Worm (Caenorhabditis elegans) whole organism, young adult: ENCODE data around the gene txt-17.

ENCODE experiments used
- B0035.1 ChIP-seq: sonication (generic microtip); optimal IDR thresholded peaks from 2 replicates; lab custom pipeline; 2016; ENCODE audit warnings: missing genetic modification characterization, mild to moderate bottlenecking, missing compliant biosample characterization, missing genotype, missing genetic modification reagents
- B0261.1 ChIP-seq: sonication (generic microtip); optimal IDR thresholded peaks from 2 replicates; lab custom pipeline; 2016; ENCODE audit warnings: mild to moderate bottlenecking, missing genetic modification characterization, moderate library complexity, missing compliant biosample characterization
- C06A6.2 ChIP-seq: fragments of 200-800 bp; sonication (Bioruptor generic); conservative IDR thresholded peaks from 2 replicates; pipeline ENCODE4 v1.3.6; 2022; ENCODE audit warnings: missing genetic modification characterization, missing compliant biosample characterization
- F22D6.2 ChIP-seq: sonication (generic microtip); optimal IDR thresholded peaks from 2 replicates; lab custom pipeline; 2016; ENCODE audit warnings: mild to moderate bottlenecking, missing genetic modification characterization, missing compliant biosample characterization
- F33H1.4 ChIP-seq: fragments of 200-800 bp; sonication (Bioruptor generic); IDR thresholded peaks from 2 replicates; pipeline ENCODE4 v1.3.6; 2022; ENCODE audit warnings: missing genetic modification reagents, missing genetic modification characterization, missing compliant biosample characterization
- F49E8.2 ChIP-seq: sonication (generic microtip); optimal IDR thresholded peaks from 3 replicates; lab custom pipeline; 2017; ENCODE audit warnings: missing genetic modification characterization, mild to moderate bottlenecking, missing compliant biosample characterization, antibody characterized with exemption, moderate library complexity; ENCODE audit not compliant: insufficient read depth
- F57A8.1 ChIP-seq: fragments of 200-800 bp; sonication (Bioruptor generic); optimal IDR thresholded peaks from 2 replicates; lab custom pipeline; 2018; ENCODE audit warnings: mild to moderate bottlenecking, missing genetic modification characterization, moderate library complexity, missing compliant biosample characterization
- F57C9.4 ChIP-seq: sonication (generic microtip); optimal IDR thresholded peaks from 2 replicates; lab custom pipeline; 2017; ENCODE audit warnings: mild to moderate bottlenecking, missing genetic modification characterization, missing compliant biosample characterization
- K12H6.12 ChIP-seq: fragments of 200-800 bp; sonication (Bioruptor generic); optimal IDR thresholded peaks from 2 replicates; lab custom pipeline; 2018; ENCODE audit warnings: mild to moderate bottlenecking, missing genetic modification characterization, missing compliant biosample characterization
- T26A5.8 ChIP-seq: sonication (generic microtip); optimal IDR thresholded peaks from 2 replicates; lab custom pipeline; 2016; ENCODE audit warnings: missing genetic modification characterization, missing compliant biosample characterization
- Y79H2A.3 ChIP-seq: fragments of 200-800 bp; sonication (Bioruptor generic); conservative IDR thresholded peaks from 2 replicates; pipeline ENCODE4 v1.3.6; 2022; ENCODE audit warnings: missing genetic modification reagents, missing genetic modification characterization, missing compliant biosample characterization
- Y95B8A.8 ChIP-seq: fragments of 200-800 bp; sonication (Bioruptor generic); IDR thresholded peaks from 2 replicates; pipeline ENCODE4 v1.3.6; 2022; ENCODE audit warnings: missing genetic modification reagents, missing genetic modification characterization, missing compliant biosample characterization
- ZK185.1 ChIP-seq: sonication (generic microtip); optimal IDR thresholded peaks from 2 replicates; lab custom pipeline; 2016; ENCODE audit warnings: mild to moderate bottlenecking, missing genetic modification characterization, missing compliant biosample characterization; ENCODE audit not compliant: poor library complexity, severe bottlenecking
- akir-1 ChIP-seq: fragments of 200-800 bp; sonication (Bioruptor generic); optimal IDR thresholded peaks from 2 replicates; lab custom pipeline; 2018; ENCODE audit warnings: mild to moderate bottlenecking, missing genetic modification characterization, moderate library complexity, missing compliant biosample characterization
- aptf-2 ChIP-seq: fragments of 200-800 bp; sonication (Bioruptor generic); conservative IDR thresholded peaks from 2 replicates; pipeline ENCODE4 v1.3.6; 2022; ENCODE audit warnings: missing genetic modification reagents, missing genetic modification characterization, missing compliant biosample characterization
- bed-1 ChIP-seq: fragments of 200-800 bp; sonication (Bioruptor generic); IDR thresholded peaks from 2 replicates; pipeline ENCODE4 v1.3.6; 2022; ENCODE audit warnings: missing genetic modification reagents, missing genetic modification characterization, missing compliant biosample characterization
- bed-2 ChIP-seq: fragments of 200-800 bp; sonication (Bioruptor generic); IDR thresholded peaks from 2 replicates; pipeline ENCODE4 v1.3.6; 2022; ENCODE audit warnings: missing genetic modification reagents, missing genetic modification characterization, missing compliant biosample characterization
- ccch-3 ChIP-seq: fragments of 200-800 bp; sonication (Bioruptor generic); optimal IDR thresholded peaks from 2 replicates; lab custom pipeline; 2018; ENCODE audit warnings: mild to moderate bottlenecking, missing genetic modification characterization, missing compliant biosample characterization
- cebp-1 ChIP-seq, 2 experiments: fragments of 200-800 bp in 1 of 2; sonication (Bioruptor generic) in 1 of 2; sonication (generic microtip) in 1 of 2; IDR thresholded peaks in 1 of 2; optimal IDR thresholded peaks in 1 of 2; 2 replicates each; pipeline versions ENCODE4 v1.3.6 to Lab custom; 2017 to 2022; ENCODE audit warnings: missing compliant biosample characterization in 2 of 2, missing genetic modification characterization in 2 of 2, mild to moderate bottlenecking in 1 of 2, missing genetic modification reagents in 1 of 2, moderate library complexity in 1 of 2
- ceh-79 ChIP-seq: sonication (generic microtip); optimal IDR thresholded peaks from 2 replicates; lab custom pipeline; 2017; ENCODE audit warnings: mild to moderate bottlenecking, missing genetic modification characterization, missing compliant biosample characterization
- ceh-91 ChIP-seq: fragments of 200-800 bp; sonication (Bioruptor generic); IDR thresholded peaks from 2 replicates; pipeline ENCODE4 v1.3.6; 2022; ENCODE audit warnings: missing genetic modification reagents, missing genetic modification characterization, missing compliant biosample characterization
- chd-7 ChIP-seq: sonication (generic microtip); optimal IDR thresholded peaks from 2 replicates; lab custom pipeline; 2016; ENCODE audit warnings: mild to moderate bottlenecking, missing genetic modification characterization, moderate library complexity, missing compliant biosample characterization
- dpff-1 ChIP-seq: sonication (generic microtip); optimal IDR thresholded peaks from 2 replicates; lab custom pipeline; 2017; ENCODE audit warnings: mild to moderate bottlenecking, missing genetic modification characterization, missing compliant biosample characterization
- gei-17 ChIP-seq: fragments of 200-800 bp; sonication (Bioruptor generic); optimal IDR thresholded peaks from 2 replicates; lab custom pipeline; 2018; ENCODE audit warnings: mild to moderate bottlenecking, missing genetic modification characterization, missing compliant biosample characterization
- hlh-26 ChIP-seq: fragments of 200-800 bp; sonication (Bioruptor generic); conservative IDR thresholded peaks from 2 replicates; pipeline ENCODE4 v1.3.6; 2022; ENCODE audit warnings: missing genetic modification reagents, missing genetic modification characterization, missing compliant biosample characterization
- hmg-1.2 ChIP-seq: fragments of 200-800 bp; sonication (Bioruptor generic); IDR thresholded peaks from 2 replicates; pipeline ENCODE4 v1.3.6; 2022; ENCODE audit warnings: missing genetic modification reagents, missing genetic modification characterization, missing compliant biosample characterization
- hsf-1 ChIP-seq: fragments of 200-800 bp; sonication (Bioruptor generic); IDR thresholded peaks from 2 replicates; pipeline ENCODE4 v1.3.6; 2022; ENCODE audit warnings: missing genetic modification reagents, missing genetic modification characterization, missing compliant biosample characterization
- lag-1 ChIP-seq: fragments of 200-800 bp; sonication (Bioruptor generic); IDR thresholded peaks from 2 replicates; pipeline ENCODE4 v1.3.6; 2022; ENCODE audit warnings: missing genetic modification reagents, missing genetic modification characterization, missing compliant biosample characterization
- lin-54 ChIP-seq: fragments of 200-800 bp; sonication (Bioruptor generic); optimal IDR thresholded peaks from 2 replicates; lab custom pipeline; 2018; ENCODE audit warnings: mild to moderate bottlenecking, missing genetic modification characterization, missing compliant biosample characterization
- madf-6 ChIP-seq: fragments of 200-800 bp; sonication (Bioruptor generic); IDR thresholded peaks from 2 replicates; pipeline ENCODE4 v1.3.6; 2022; ENCODE audit warnings: missing genetic modification reagents, missing genetic modification characterization, missing compliant biosample characterization
- madf-8 ChIP-seq: fragments of 200-800 bp; sonication (Bioruptor generic); conservative IDR thresholded peaks from 2 replicates; pipeline ENCODE4 v1.3.6; 2022; ENCODE audit warnings: missing genetic modification reagents, missing genetic modification characterization, missing compliant biosample characterization
- mxl-1 ChIP-seq: sonication (generic microtip); optimal IDR thresholded peaks from 2 replicates; lab custom pipeline; 2016; ENCODE audit warnings: missing genetic modification characterization, missing compliant biosample characterization
- nhr-120 ChIP-seq: fragments of 200-800 bp; sonication (Bioruptor generic); IDR thresholded peaks from 2 replicates; pipeline ENCODE4 v1.3.6; 2022; ENCODE audit warnings: missing genetic modification characterization, missing compliant biosample characterization
- nhr-90 ChIP-seq: sonication (generic microtip); optimal IDR thresholded peaks from 2 replicates; lab custom pipeline; 2016; ENCODE audit warnings: missing genotype, mild to moderate bottlenecking, missing genetic modification characterization, missing compliant biosample characterization
- pbrm-1 ChIP-seq: fragments of 200-800 bp; sonication (Bioruptor generic); IDR thresholded peaks from 2 replicates; pipeline ENCODE4 v1.3.6; 2022; ENCODE audit warnings: missing genetic modification reagents, missing genetic modification characterization, missing compliant biosample characterization
- rec-8 ChIP-seq, 2 experiments: sonication (generic microtip); optimal IDR thresholded peaks; 2 replicates each; lab custom pipeline; 2016; ENCODE audit warnings: mild to moderate bottlenecking in 2 of 2, missing genetic modification characterization in 2 of 2, missing genetic modification reagents in 2 of 2, missing genotype in 2 of 2, missing biosample characterization in 1 of 2, missing compliant biosample characterization in 1 of 2, moderate library complexity in 1 of 2
- sdz-38 ChIP-seq: sonication (generic microtip); optimal IDR thresholded peaks from 2 replicates; lab custom pipeline; 2016; ENCODE audit warnings: missing genotype, missing genetic modification characterization, missing compliant biosample characterization
- sea-2 ChIP-seq: fragments of 200-800 bp; sonication (Bioruptor generic); IDR thresholded peaks from 2 replicates; pipeline ENCODE4 v1.3.6; 2022; ENCODE audit warnings: missing genetic modification characterization, missing compliant biosample characterization
- snpc-1.3 ChIP-seq: sonication (generic microtip); optimal IDR thresholded peaks from 2 replicates; lab custom pipeline; 2017; ENCODE audit warnings: missing genetic modification characterization, mild to moderate bottlenecking, missing compliant biosample characterization, antibody characterized with exemption, moderate library complexity, missing genotype, missing genetic modification reagents; ENCODE audit not compliant: insufficient read depth
- tbp1 ChIP-seq: fragments of 200-800 bp; sonication (Bioruptor generic); optimal IDR thresholded peaks from 2 replicates; lab custom pipeline; 2018; ENCODE audit warnings: mild to moderate bottlenecking, missing genetic modification characterization, missing compliant biosample characterization
- zfh-2 ChIP-seq: fragments of 200-800 bp; sonication (Bioruptor generic); conservative IDR thresholded peaks from 2 replicates; pipeline ENCODE4 v1.3.6; 2022; ENCODE audit warnings: missing genetic modification reagents, missing genetic modification characterization, missing compliant biosample characterization
- ztf-25 ChIP-seq: fragments of 200-800 bp; sonication (Bioruptor generic); IDR thresholded peaks from 2 replicates; pipeline ENCODE4 v1.3.6; 2022; ENCODE audit warnings: missing genetic modification reagents, missing genetic modification characterization, missing compliant biosample characterization
- ztf-26 ChIP-seq: sonication (generic microtip); optimal IDR thresholded peaks from 2 replicates; lab custom pipeline; 2017; ENCODE audit warnings: missing genetic modification characterization, missing compliant biosample characterization

The txt-17 gene

DNA sequence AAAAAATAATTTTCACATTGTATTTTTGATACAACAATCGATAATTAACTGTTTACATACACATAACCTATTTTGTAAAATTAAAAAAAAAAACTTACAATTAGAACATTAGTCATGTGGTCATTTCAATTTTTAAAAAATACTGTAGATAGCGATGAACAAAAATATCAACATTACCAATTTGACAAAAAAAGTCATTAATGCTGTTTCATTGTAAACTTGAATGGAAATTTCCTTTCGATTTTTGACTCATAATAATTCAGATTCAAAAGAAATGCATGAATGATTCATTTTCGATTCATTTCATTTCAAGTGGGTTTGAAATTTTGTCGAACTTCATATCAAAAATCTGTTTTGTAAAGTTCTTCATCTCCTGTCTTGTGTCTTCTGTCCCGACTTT, 43.5 kb downstream of the txt-17 start, which contains the start of gene C33G8.2:
Gene C33G8.2, plus strand, starts transcription at position 301 of the 400 bp plus-strand sequence.
- TF ChIP-seq lag-1: no peak
- no peak for TF ChIP-seq gei-17 (GFP tag; lab: Kevin White, UChicago)
- TF ChIP-seq ztf-26 (tag; lab: Kevin White, UChicago): no peak
- no peak for TF ChIP-seq akir-1 (GFP tag; lab: Kevin White, UChicago)
- TF ChIP-seq ZK185.1 (tag; lab: Kevin White, UChicago): no peak
- TF ChIP-seq sdz-38 (tag; lab: Kevin White, UChicago): no peak
- TF ChIP-seq dpff-1 (tag; lab: Kevin White, UChicago): no peak
- TF ChIP-seq ceh-91 (GFP tag; lab: Robert Waterston, UW): no peak
- no peak for TF ChIP-seq B0035.1 (tag; lab: Kevin White, UChicago)
- no peak for TF ChIP-seq mxl-1 (tag; lab: Kevin White, UChicago)
- no peak for TF ChIP-seq nhr-90 (tag; lab: Kevin White, UChicago)
- no peak for TF ChIP-seq Y95B8A.8 (GFP tag; lab: Robert Waterston, UW)
- TF ChIP-seq B0261.1: no peak
- TF ChIP-seq ztf-25 (GFP tag; lab: Robert Waterston, UW): no peak
- no peak for TF ChIP-seq nhr-120 (GFP tag; lab: Robert Waterston, UW)
- TF ChIP-seq madf-6 (GFP tag; lab: Robert Waterston, UW): no peak
- no peak for TF ChIP-seq zfh-2
- no peak for TF ChIP-seq cebp-1 (GFP tag; IDR thresholded peaks at IDR 0.05; lab: Robert Waterston, UW)
- TF ChIP-seq cebp-1 (tag; optimal IDR thresholded peaks at IDR 0.05; lab: Kevin White, UChicago): no peak
- TF ChIP-seq madf-8: no peak
- TF ChIP-seq tbp1 (GFP tag; lab: Kevin White, UChicago): no peak

DNA sequence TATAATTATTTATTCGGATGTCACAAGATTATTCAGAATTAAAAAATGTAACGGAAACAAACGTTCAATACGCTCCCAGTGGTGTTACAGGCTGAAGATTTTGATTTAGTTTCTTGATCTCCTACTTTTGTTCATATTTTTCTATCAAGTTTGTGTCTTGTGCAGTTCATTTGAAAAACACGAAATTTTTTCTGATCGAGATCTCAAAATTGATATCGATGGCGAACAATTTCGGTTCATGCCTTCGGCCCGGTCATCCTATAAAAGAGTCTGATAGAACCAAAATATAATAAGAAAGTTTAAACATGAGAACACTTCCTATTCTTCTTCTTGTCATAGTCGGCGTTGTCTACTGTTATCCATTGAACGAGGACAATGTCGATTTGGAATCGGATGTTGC, 45.7 kb downstream of the txt-17 start, which contains the start of gene drd-10:
Gene drd-10, plus strand, starts transcription at position 301 of the 400 bp plus-strand sequence.
- no peak for TF ChIP-seq lin-54
- no peak for TF ChIP-seq tbp1 (GFP tag; lab: Kevin White, UChicago)
- no peak for TF ChIP-seq hsf-1 (GFP tag; lab: Robert Waterston, UW)
- no peak for TF ChIP-seq bed-2 (GFP tag; lab: Robert Waterston, UW)
- TF ChIP-seq aptf-2 (GFP tag; lab: Robert Waterston, UW): no peak
- TF ChIP-seq T26A5.8 (tag; lab: Kevin White, UChicago): no peak
- no peak for TF ChIP-seq chd-7 (tag; lab: Kevin White, UChicago)

ce11 chrV:7005964-7006363, 47.0 kb downstream of the txt-17 start, which contains the start of gene spig-10:
Gene spig-10 (plus strand): TSS chrV:7006264.
- no peak for TF ChIP-seq Y79H2A.3
- TF ChIP-seq F33H1.4 (GFP tag; lab: Robert Waterston, UW): no peak
- TF ChIP-seq lin-54: no peak
- no peak for TF ChIP-seq pbrm-1
- no peak for TF ChIP-seq sea-2
- no peak for TF ChIP-seq ceh-79
- TF ChIP-seq C06A6.2 (GFP tag; lab: Robert Waterston, UW): no peak
- no peak for TF ChIP-seq F49E8.2
- no peak for TF ChIP-seq F57A8.1
- no peak for TF ChIP-seq snpc-1.3 (tag; lab: Kevin White, UChicago)
- TF ChIP-seq K12H6.12: no peak
- no peak for TF ChIP-seq hmg-1.2 (GFP tag; lab: Robert Waterston, UW)
- no peak for TF ChIP-seq ccch-3 (GFP tag; lab: Kevin White, UChicago)
- TF ChIP-seq bed-1 (GFP tag; lab: Robert Waterston, UW): no peak
- no peak for TF ChIP-seq hlh-26 (GFP tag; lab: Robert Waterston, UW)
- no peak for TF ChIP-seq rec-8 (tag; optimal IDR thresholded peaks at IDR 0.05; lab: Kevin White, UChicago)
- no peak for TF ChIP-seq ztf-25 (GFP tag; lab: Robert Waterston, UW)
- TF ChIP-seq F57C9.4 (tag; lab: Kevin White, UChicago): no peak
- no peak for TF ChIP-seq F22D6.2
